Fruit fly (Drosophila melanogaster): Measurements from ENCODE around the gene Mps1.
A peak's percentile ranks its signal among the peaks of the same experiment; 100 is the strongest.

Mps1 gene

DNA sequence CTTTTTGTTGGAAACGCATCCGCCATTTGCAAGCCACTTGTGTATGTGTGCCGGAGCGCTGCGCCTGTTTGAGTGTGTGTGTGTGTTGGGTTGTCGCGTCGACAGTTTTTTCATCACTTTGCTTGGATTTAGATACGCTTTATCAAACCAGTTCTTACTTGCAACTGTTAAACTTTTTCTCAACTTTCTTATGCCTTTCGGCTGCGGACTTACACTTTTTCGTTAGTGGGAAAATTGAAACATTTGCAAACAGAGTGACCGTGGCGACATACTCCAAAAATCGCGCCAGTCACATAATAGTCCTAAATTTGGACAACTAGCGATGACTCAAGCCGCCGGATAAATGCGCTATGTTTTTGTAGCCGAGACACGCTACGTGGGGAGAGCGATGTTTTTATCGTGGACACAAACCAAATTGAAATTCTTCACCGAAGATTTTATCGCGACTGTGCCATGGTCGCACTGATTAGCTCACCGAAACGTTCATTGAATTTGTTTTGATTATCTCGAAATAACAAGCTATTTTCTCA lies 11.2 kb downstream of the Mps1 start, which contains the start of the genes alt and CG7655 (continued):
- TF ChIP-seq CG7556 (GFP tag; optimal IDR thresholded peaks at IDR 0.05) = no peak
- no peak for TF ChIP-seq inv (GFP tag; IDR thresholded peaks at IDR 0.05; ENCODE audit: partially characterized antibody)
- no peak for TF ChIP-seq CG42726 (GFP tag; IDR thresholded peaks at IDR 0.05; ENCODE audit: partially characterized antibody)
- no peak for TF ChIP-seq CG34224 (GFP tag; IDR thresholded peaks at IDR 0.05; ENCODE audit: partially characterized antibody)
- no peak for TF ChIP-seq h (optimal IDR thresholded peaks at IDR 0.05)
- TF ChIP-seq chinmo (GFP tag; IDR thresholded peaks at IDR 0.05; ENCODE audit: partially characterized antibody) = no peak
- peak; percentile 95 for TF ChIP-seq CG4617 (GFP tag; optimal IDR thresholded peaks at IDR 0.05; ENCODE audit: borderline replicate concordance)
- TF ChIP-seq CG5953 (GFP tag; IDR thresholded peaks at IDR 0.05) = no peak
- no peak for TF ChIP-seq dmrt99B (tag; optimal IDR thresholded peaks at IDR 0.05)
- no peak for TF ChIP-seq Adf1 (GFP tag; IDR thresholded peaks at IDR 0.05)
- no peak for TF ChIP-seq br (optimal IDR thresholded peaks at IDR 0.05)
- no peak for TF ChIP-seq CG4424 (GFP tag; optimal IDR thresholded peaks at IDR 0.05)
- no peak for TF ChIP-seq CG18619 (GFP tag; optimal IDR thresholded peaks at IDR 0.05)
- TF ChIP-seq danr (GFP tag; IDR thresholded peaks at IDR 0.05) = no peak
- TF ChIP-seq Rx (GFP tag; IDR thresholded peaks at IDR 0.05) = no peak
- no peak for TF ChIP-seq Lpt (GFP tag; optimal IDR thresholded peaks at IDR 0.05)
- no peak for TF ChIP-seq odd (GFP tag; optimal IDR thresholded peaks at IDR 0.05)
- TF ChIP-seq CG16813 (GFP tag; IDR thresholded peaks at IDR 0.05; ENCODE audit: partially characterized antibody) = no peak
- no peak for TF ChIP-seq H2.0 (GFP tag; IDR thresholded peaks at IDR 0.05)
- no peak for TF ChIP-seq Sry-β (GFP tag; optimal IDR thresholded peaks at IDR 0.05)
- no peak for TF ChIP-seq croc (GFP tag; conservative IDR thresholded peaks at IDR 0.05)
- TF ChIP-seq shn (GFP tag; optimal IDR thresholded peaks at IDR 0.05) = no peak
- no peak for TF ChIP-seq CG8359 (GFP tag; optimal IDR thresholded peaks at IDR 0.05; ENCODE audit: borderline replicate concordance)
- TF ChIP-seq CG14441 (GFP tag; IDR thresholded peaks at IDR 0.05) = no peak
- TF ChIP-seq nerfin-1 (tag; optimal IDR thresholded peaks at IDR 0.05) = no peak
- TF ChIP-seq fu2 (GFP tag; optimal IDR thresholded peaks at IDR 0.05) = no peak
- no peak for TF ChIP-seq slou (GFP tag; optimal IDR thresholded peaks at IDR 0.05)
- TF ChIP-seq esg (GFP tag; conservative IDR thresholded peaks at IDR 0.05) = no peak
- TF ChIP-seq CG11696 (GFP tag; IDR thresholded peaks at IDR 0.05) = no peak
- no peak for TF ChIP-seq otp (GFP tag; IDR thresholded peaks at IDR 0.05)
- TF ChIP-seq MBD-R2 (GFP tag; IDR thresholded peaks at IDR 0.05) = no peak
- no peak for TF ChIP-seq CG10979 (tag; optimal IDR thresholded peaks at IDR 0.05)
- no peak for TF ChIP-seq peb (GFP tag; IDR thresholded peaks at IDR 0.05)
- TF ChIP-seq CG14050 (GFP tag; IDR thresholded peaks at IDR 0.05) = no peak
- TF ChIP-seq lmd (GFP tag; IDR thresholded peaks at IDR 0.05) = no peak
- no peak for TF ChIP-seq ro (GFP tag; IDR thresholded peaks at IDR 0.05)
- no peak for TF ChIP-seq cas (GFP tag; IDR thresholded peaks at IDR 0.05)
- TF ChIP-seq p53 (GFP tag; optimal IDR thresholded peaks at IDR 0.05) = peak; percentile 74
- no peak for TF ChIP-seq CG17568 (GFP tag; optimal IDR thresholded peaks at IDR 0.05)
- no peak for TF ChIP-seq exex (tag; optimal IDR thresholded peaks at IDR 0.05)
- no peak for TF ChIP-seq Dbx (GFP tag; IDR thresholded peaks at IDR 0.05)
- peak in 1 of 2 experiments; percentile 26 for TF ChIP-seq bsh (GFP tag; optimal IDR thresholded peaks at IDR 0.05)
- no peak for TF ChIP-seq fru (optimal IDR thresholded peaks at IDR 0.05)
- TF ChIP-seq Spps (tag; optimal IDR thresholded peaks at IDR 0.05) = no peak
- no peak for TF ChIP-seq mld (GFP tag; IDR thresholded peaks at IDR 0.05; ENCODE audit: partially characterized antibody)
- no peak for TF ChIP-seq fd96Cb (tag; optimal IDR thresholded peaks at IDR 0.05)
- TF ChIP-seq CG8388 (GFP tag; optimal IDR thresholded peaks at IDR 0.05) = no peak
- TF ChIP-seq Dfd (GFP tag; optimal IDR thresholded peaks at IDR 0.05) = no peak
- TF ChIP-seq D19A (tag; optimal IDR thresholded peaks at IDR 0.05) = no peak
- no peak for TF ChIP-seq ems (GFP tag; optimal IDR thresholded peaks at IDR 0.05)
- TF ChIP-seq CG12155 (GFP tag; optimal IDR thresholded peaks at IDR 0.05) = peak; percentile 10
- no peak for TF ChIP-seq bab2 (GFP tag; optimal IDR thresholded peaks at IDR 0.05)
- no peak for TF ChIP-seq CG15073 (GFP tag; optimal IDR thresholded peaks at IDR 0.05)
